Worm (Caenorhabditis elegans): ENCODE measurements around the gene gipc-1.

- TF ChIP-seq unc-62 (GFP tag; optimal IDR thresholded peaks at IDR 0.05) (no peak), ceh-58 (GFP tag; IDR thresholded peaks at IDR 0.05) (no peak), sea-2 (GFP tag; IDR thresholded peaks at IDR 0.05) (no peak), cebp-2 (GFP tag; IDR thresholded peaks at IDR 0.05) (no peak), snpc-1.3 (tag; optimal IDR thresholded peaks at IDR 0.05; ENCODE audit: insufficient read depth) (no peak), mxl-1 (tag; optimal IDR thresholded peaks at IDR 0.05) (no peak), egl-44 (GFP tag; IDR thresholded peaks at IDR 0.05) (no peak), egrh-3 (GFP tag; IDR thresholded peaks at IDR 0.05) (no peak), lin-40 (tag; optimal IDR thresholded peaks at IDR 0.05) (no peak), snpc-4 (GFP tag; optimal IDR thresholded peaks at IDR 0.05) (no peak), snpc-4 (tag; optimal IDR thresholded peaks at IDR 0.05) (no peak)
Measured at ce11 chrIII:4829440-4829839, 41.1 kb upstream of the gipc-1 start, which contains the start of gene F26A1.9.

All from whole organism, young adult.